Worm (Caenorhabditis elegans) whole organism, L4 larva: ENCODE results near the gene hpo-31.

Source experiments
- lin-13 ChIP-seq: fragments of 150-350 bp; optimal IDR thresholded peaks from 2 replicates; lab custom pipeline; 2014; ENCODE audit warnings: missing biosample characterization, missing genetic modification reagents, missing genetic modification characterization
- skn-1 ChIP-seq: fragments of 150-350 bp; optimal IDR thresholded peaks from 2 replicates; lab custom pipeline; 2014; ENCODE audit warnings: missing biosample characterization, missing genetic modification characterization

ce11 chrV:13787948-13788681 is 34.7 kb upstream of the hpo-31 start:
- no peak for TF ChIP-seq lin-13 (GFP tag; lab: Kevin White, UChicago)
- no peak for TF ChIP-seq skn-1 (tag; lab: Kevin White, UChicago)
